Fruit fly (Drosophila melanogaster) whole organism, pupa: ENCODE data around the gene CG43221.

Source experiments
- CG8301 ChIP-seq: fragments of 200-800 bp; sonication (Bioruptor generic); optimal IDR thresholded peaks from 2 replicates; lab custom pipeline; 2018; ENCODE audit warnings: missing biosample characterization, mild to moderate bottlenecking, missing genetic modification characterization
- D1 ChIP-seq: fragments of 200-800 bp; sonication (Bioruptor generic); optimal IDR thresholded peaks from 2 replicates; lab custom pipeline; 2018; ENCODE audit warnings: missing biosample characterization, mild to moderate bottlenecking, missing genetic modification characterization, moderate library complexity
- fd96Ca ChIP-seq: fragments of 200-800 bp; sonication (Bioruptor generic); IDR thresholded peaks from 3 replicates; pipeline ENCODE4 v1.3.6; 2022; ENCODE audit warnings: missing biosample characterization, missing genetic modification characterization
- gl ChIP-seq: fragments of 200-800 bp; sonication (Bioruptor generic); optimal IDR thresholded peaks from 2 replicates; lab custom pipeline; 2018; ENCODE audit warnings: missing biosample characterization, mild to moderate bottlenecking, missing genetic modification characterization

dm6 chr2L:17466950-17467349 is 18.6 kb upstream of the CG43221 start:
- no peak for TF ChIP-seq gl (tag; lab: Kevin White, UChicago)
- peak; percentile 54 for TF ChIP-seq CG8301 (tag; lab: Kevin White, UChicago)
- TF ChIP-seq fd96Ca, result 0 out of 3 replicates have a peak, but pooled peaks have one; percentile 12
- no peak for TF ChIP-seq D1
